Worm (Caenorhabditis elegans): ENCODE measurements around the gene C08B11.9.

Gene C08B11.9

ce11 chrII:8065985-8066384 is 28.0 kb upstream of the C08B11.9 start, which contains the start of gene pdha-1:
Gene pdha-1 (plus strand): TSS chrII:8066285.
- TF ChIP-seq ztf-11 (tag; optimal IDR thresholded peaks at IDR 0.05): no peak
- no peak for TF ChIP-seq nhr-67 (tag; optimal IDR thresholded peaks at IDR 0.05)
- TF ChIP-seq jun-1 (tag; optimal IDR thresholded peaks at IDR 0.05): no peak
- TF ChIP-seq nfya-1 (tag; optimal IDR thresholded peaks at IDR 0.05; ENCODE audit: insufficient read depth): no peak
- TF ChIP-seq sea-2 (GFP tag; optimal IDR thresholded peaks at IDR 0.05): no peak

- TF ChIP-seq mdl-1 (tag; optimal IDR thresholded peaks at IDR 0.05): no peak
- TF ChIP-seq skn-1 (tag; optimal IDR thresholded peaks at IDR 0.05): peak; percentile 77
- no peak for TF ChIP-seq unc-39 (tag; optimal IDR thresholded peaks at IDR 0.05)
- TF ChIP-seq egl-5 (tag; optimal IDR thresholded peaks at IDR 0.05): peak; percentile 9
- peak; percentile 36 for TF ChIP-seq nhr-43 (tag; optimal IDR thresholded peaks at IDR 0.05; ENCODE audit: poor library complexity, severe bottlenecking)
- TF ChIP-seq elt-3 (tag; optimal IDR thresholded peaks at IDR 0.05): no peak
- TF ChIP-seq lsy-12 (tag; optimal IDR thresholded peaks at IDR 0.05): peak; percentile 23
- no peak for TF ChIP-seq daf-12 (tag; optimal IDR thresholded peaks at IDR 0.05)
- TF ChIP-seq zag-1 (tag; optimal IDR thresholded peaks at IDR 0.05): no peak
- no peak for TF ChIP-seq nhr-12 (tag; optimal IDR thresholded peaks at IDR 0.05)
- peak; percentile 39 for TF ChIP-seq pqm-1 (tag; optimal IDR thresholded peaks at IDR 0.05)
- peak; percentile 75 for TF ChIP-seq nfya-1 (tag; optimal IDR thresholded peaks at IDR 0.05; ENCODE audit: insufficient read depth)
- TF ChIP-seq nhr-76 (tag; optimal IDR thresholded peaks at IDR 0.05): no peak
- no peak for TF ChIP-seq fos-1 (tag; optimal IDR thresholded peaks at IDR 0.05)
- TF ChIP-seq nhr-25 (tag; optimal IDR thresholded peaks at IDR 0.05): peak; percentile 80
- no peak for TF ChIP-seq nhr-237 (tag; optimal IDR thresholded peaks at IDR 0.05)
- TF ChIP-seq ztf-11 (tag; optimal IDR thresholded peaks at IDR 0.05): no peak
- TF ChIP-seq mml-1 (tag; optimal IDR thresholded peaks at IDR 0.05): no peak
- TF ChIP-seq lin-15B (tag; optimal IDR thresholded peaks at IDR 0.05): peak; percentile 96
- TF ChIP-seq nhr-23 (tag; optimal IDR thresholded peaks at IDR 0.05): no peak
- peak; percentile 83 for TF ChIP-seq lin-39 (tag; optimal IDR thresholded peaks at IDR 0.05)
- TF ChIP-seq snpc-4 (tag; optimal IDR thresholded peaks at IDR 0.05): peak; percentile 68
- TF ChIP-seq nhr-67 (tag; optimal IDR thresholded peaks at IDR 0.05): no peak
- peak; percentile 82 for TF ChIP-seq pha-4 (tag; optimal IDR thresholded peaks at IDR 0.05)
- TF ChIP-seq hmg-11 (tag; optimal IDR thresholded peaks at IDR 0.05): peak; percentile 22
- TF ChIP-seq R02D3.7 (tag; optimal IDR thresholded peaks at IDR 0.05): peak; percentile 42
- TF ChIP-seq aly-2 (tag; optimal IDR thresholded peaks at IDR 0.05): no peak
- peak; percentile 81 for TF ChIP-seq elt-2 (tag; optimal IDR thresholded peaks at IDR 0.05)
- no peak for TF ChIP-seq ZK546.5 (tag; optimal IDR thresholded peaks at IDR 0.05)
- TF ChIP-seq ceh-9 (tag; optimal IDR thresholded peaks at IDR 0.05): no peak
- TF ChIP-seq ztf-4 (tag; optimal IDR thresholded peaks at IDR 0.05): no peak
- peak; percentile 32 for TF ChIP-seq jun-1 (tag; optimal IDR thresholded peaks at IDR 0.05)
Observed at ce11 chrII:8062334-8062791, 24.4 kb upstream of the C08B11.9 start, which contains the start of gene ufd-2. Gene ufd-2 (plus strand): TSS chrII:8062741.

- TF ChIP-seq nhr-11 (tag; optimal IDR thresholded peaks at IDR 0.05) (peak; percentile 81), nhr-25 (tag; optimal IDR thresholded peaks at IDR 0.05) (no peak)
Observed at ce11 chrII:8059532-8059931, 21.6 kb upstream of the C08B11.9 start.

ce11 chrII:8058769-8059168 is 20.8 kb upstream of the C08B11.9 start, which contains the start of gene T05H10.8:
Gene T05H10.8 (plus strand): TSS chrII:8059069.
- TF ChIP-seq tbx-2 (tag; optimal IDR thresholded peaks at IDR 0.05): no peak
- TF ChIP-seq pqm-1 (tag; optimal IDR thresholded peaks at IDR 0.05): no peak
- no peak for TF ChIP-seq lsy-12 (tag; optimal IDR thresholded peaks at IDR 0.05)
- TF ChIP-seq nhr-28 (tag; optimal IDR thresholded peaks at IDR 0.05): no peak

DNA sequence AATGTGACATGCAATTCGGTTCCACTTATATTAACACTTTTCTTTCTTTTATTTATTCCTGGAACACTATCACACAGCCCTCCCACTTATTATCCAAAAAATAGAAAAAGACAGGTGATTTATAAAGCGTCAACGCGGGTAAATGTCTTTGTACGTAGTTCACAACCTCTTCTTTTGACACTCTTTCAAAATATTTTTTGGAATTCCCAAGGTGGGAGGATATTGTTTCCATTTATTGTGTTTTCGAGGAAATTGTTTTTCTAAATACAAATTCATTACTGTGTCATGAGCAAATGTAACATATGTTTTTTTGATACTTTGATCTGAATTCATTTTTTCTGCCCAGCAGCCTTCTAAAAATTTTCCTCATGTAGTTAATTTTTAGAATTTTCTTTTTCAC is 19.9 kb upstream of the C08B11.9 start:
- no peak for TF ChIP-seq nhr-67 (tag; optimal IDR thresholded peaks at IDR 0.05)
- TF ChIP-seq ama-1 (optimal IDR thresholded peaks at IDR 0.05): no peak
- no peak for TF ChIP-seq nhr-28 (tag; optimal IDR thresholded peaks at IDR 0.05)
- TF ChIP-seq ceh-16 (tag; optimal IDR thresholded peaks at IDR 0.05): no peak
- TF ChIP-seq daf-12 (tag; optimal IDR thresholded peaks at IDR 0.05): no peak
- no peak for TF ChIP-seq unc-39 (tag; optimal IDR thresholded peaks at IDR 0.05)
- TF ChIP-seq egl-5 (tag; optimal IDR thresholded peaks at IDR 0.05): no peak
- TF ChIP-seq nhr-76 (tag; optimal IDR thresholded peaks at IDR 0.05): no peak
- TF ChIP-seq nfya-1 (tag; optimal IDR thresholded peaks at IDR 0.05; ENCODE audit: insufficient read depth): no peak
- TF ChIP-seq nhr-237 (tag; optimal IDR thresholded peaks at IDR 0.05): no peak
- TF ChIP-seq R02D3.7 (tag; optimal IDR thresholded peaks at IDR 0.05): no peak
- TF ChIP-seq fkh-10 (GFP tag; optimal IDR thresholded peaks at IDR 0.05): no peak
- TF ChIP-seq pha-4 (tag; optimal IDR thresholded peaks at IDR 0.05): no peak
- TF ChIP-seq mdl-1 (tag; optimal IDR thresholded peaks at IDR 0.05): no peak
- no peak for TF ChIP-seq nhr-11 (tag; optimal IDR thresholded peaks at IDR 0.05)
- no peak for TF ChIP-seq ceh-28 (tag; optimal IDR thresholded peaks at IDR 0.05)
